Worm (Caenorhabditis elegans) whole organism, late embryonic: ENCODE measurements around the gene npr-42.

ENCODE experiments used
- ceh-24 ChIP-seq: sonication (generic microtip); optimal IDR thresholded peaks from 2 replicates; lab custom pipeline; 2016; ENCODE audit warnings: mild to moderate bottlenecking, missing genetic modification characterization, missing compliant biosample characterization
- ceh-34 ChIP-seq: sonication (generic microtip); optimal IDR thresholded peaks from 2 replicates; lab custom pipeline; 2016; ENCODE audit warnings: mild to moderate bottlenecking, missing genetic modification characterization, missing compliant biosample characterization
- dve-1 ChIP-seq: sonication (generic microtip); optimal IDR thresholded peaks from 2 replicates; lab custom pipeline; 2017; ENCODE audit warnings: antibody characterized with exemption, mild to moderate bottlenecking, missing genetic modification characterization, missing compliant biosample characterization
- fkh-10 ChIP-seq: fragments of 150-350 bp; optimal IDR thresholded peaks from 2 replicates; lab custom pipeline; 2014; ENCODE audit warnings: missing biosample characterization, missing genetic modification reagents, missing genetic modification characterization
- hlh-13 ChIP-seq: fragments of 200-800 bp; sonication (Bioruptor generic); optimal IDR thresholded peaks from 2 replicates; lab custom pipeline; 2018; ENCODE audit warnings: mild to moderate bottlenecking, missing genetic modification characterization, missing compliant biosample characterization
- hlh-30 ChIP-seq: sonication (generic microtip); optimal IDR thresholded peaks from 2 replicates; lab custom pipeline; 2017; ENCODE audit warnings: antibody characterized with exemption, missing genetic modification characterization, missing compliant biosample characterization; ENCODE audit not compliant: insufficient read depth
- pqm-1 ChIP-seq: sonication (generic microtip); optimal IDR thresholded peaks from 2 replicates; lab custom pipeline; 2016; ENCODE audit warnings: missing genetic modification characterization, missing compliant biosample characterization
- rnt-1 ChIP-seq: sonication (generic microtip); optimal IDR thresholded peaks from 2 replicates; lab custom pipeline; 2016; ENCODE audit warnings: missing genetic modification characterization, missing compliant biosample characterization

- no peak for TF ChIP-seq pqm-1
- no peak for TF ChIP-seq hlh-30 (tag; lab: Kevin White, UChicago)
- TF ChIP-seq fkh-10 (GFP tag; lab: Kevin White, UChicago) = no peak
- TF ChIP-seq ceh-34 (tag; lab: Kevin White, UChicago) = no peak
- no peak for TF ChIP-seq rnt-1 (tag; lab: Kevin White, UChicago)
- TF ChIP-seq ceh-24 (tag; lab: Kevin White, UChicago) = no peak
- no peak for TF ChIP-seq dve-1 (tag; lab: Kevin White, UChicago)
- TF ChIP-seq hlh-13 = no peak
Observed at ce11 chrII:4291799-4292198, 15.8 kb downstream of the npr-42 start.
